Fruit fly (Drosophila melanogaster) whole organism, embryonic: ENCODE results near the gene stg1.

ENCODE experiments used
- CG32767 ChIP-seq: fragments of 200-800 bp; sonication (Bioruptor generic); IDR thresholded peaks from 2 replicates; pipeline ENCODE4 v1.3.6; 2022; ENCODE audit warnings: missing biosample characterization, missing genetic modification characterization
- CG7357 ChIP-seq: fragments of 200-800 bp; sonication (Bioruptor generic); IDR thresholded peaks from 3 replicates; pipeline ENCODE4 v1.3.6; 2022; ENCODE audit warnings: missing biosample characterization, missing genetic modification characterization
- HHEX ChIP-seq: fragments of 200-800 bp; sonication (Bioruptor generic); optimal IDR thresholded peaks from 3 replicates; lab custom pipeline; 2017; ENCODE audit warnings: missing biosample characterization, mild to moderate bottlenecking, missing genetic modification characterization, missing genetic modification reagents
- Hand ChIP-seq: fragments of 200-800 bp; sonication (Bioruptor generic); optimal IDR thresholded peaks from 2 replicates; lab custom pipeline; 2017; ENCODE audit warnings: mild to moderate bottlenecking, missing biosample characterization, missing genetic modification reagents, missing genetic modification characterization
- ewg ChIP-seq: fragments of 200-800 bp; sonication (Bioruptor generic); optimal IDR thresholded peaks from 3 replicates; lab custom pipeline; 2017; ENCODE audit warnings: mild to moderate bottlenecking, missing biosample characterization, missing genetic modification reagents, missing genetic modification characterization
- jing ChIP-seq: fragments of 200-800 bp; sonication (Bioruptor generic); optimal IDR thresholded peaks from 2 replicates; lab custom pipeline; 2018; ENCODE audit warnings: missing biosample characterization, mild to moderate bottlenecking, missing genetic modification characterization
- pan ChIP-seq, 4 experiments: fragments of >200 bp in 3 of 4; fragments of 200-800 bp in 1 of 4; sonication (Bioruptor generic) in 1 of 4; optimal IDR thresholded peaks in 3 of 4; IDR thresholded peaks in 1 of 4; 2 replicates each; pipeline versions ENCODE4 v1.3.6 to Lab custom; 2017 to 2022; ENCODE audit warnings: missing biosample characterization in 2 of 4, missing genetic modification characterization in 2 of 4, mixed read lengths in 1 of 4
- unpg ChIP-seq: fragments of 200-800 bp; sonication (Bioruptor generic); optimal IDR thresholded peaks from 3 replicates; lab custom pipeline; 2018; ENCODE audit warnings: missing biosample characterization, mild to moderate bottlenecking, missing genetic modification characterization, moderate library complexity

- TF ChIP-seq HHEX (GFP tag; lab: Kevin White, UChicago) (no peak), jing (no peak), CG7357 (GFP tag; lab: Robert Waterston, UW) (no peak), unpg (GFP tag; lab: Kevin White, UChicago) (no peak), pan (optimal IDR thresholded peaks at IDR 0.05; lab: Kevin White, UChicago) (no peak), pan (GFP tag; optimal IDR thresholded peaks at IDR 0.05 in 1 of 2, IDR thresholded peaks at IDR 0.05 in 1 of 2) (no peak), ewg (no peak), Hand (GFP tag; lab: Kevin White, UChicago) (no peak), CG32767 (GFP tag; lab: Robert Waterston, UW) (no peak)
Observed at dm6 chrX:21071693-21072357, 21.8 kb upstream of the stg1 start.
